Worm (Caenorhabditis elegans) whole organism, late embryonic: Measurements from ENCODE around the gene ndub-6.

Experiments
- F13H6.1 ChIP-seq: sonication (generic microtip); optimal IDR thresholded peaks from 2 replicates; lab custom pipeline; 2016; ENCODE audit warnings: missing genetic modification characterization, missing compliant biosample characterization
- ama-1 ChIP-seq: fragments of 150-350 bp; optimal IDR thresholded peaks from 2 replicates; lab custom pipeline; 2014
- ceh-22 ChIP-seq: sonication (generic microtip); optimal IDR thresholded peaks from 2 replicates; lab custom pipeline; 2017; ENCODE audit warnings: missing biosample characterization, missing genetic modification characterization
- dmd-4 ChIP-seq: sonication (generic microtip); optimal IDR thresholded peaks from 2 replicates; lab custom pipeline; 2016; ENCODE audit warnings: borderline replicate concordance, missing genetic modification characterization, missing compliant biosample characterization
- dve-1 ChIP-seq: sonication (generic microtip); optimal IDR thresholded peaks from 2 replicates; lab custom pipeline; 2017; ENCODE audit warnings: antibody characterized with exemption, mild to moderate bottlenecking, missing genetic modification characterization, missing compliant biosample characterization
- elt-2 ChIP-seq: sonication (generic microtip); optimal IDR thresholded peaks from 2 replicates; lab custom pipeline; 2016; ENCODE audit warnings: missing genetic modification reagents, missing genetic modification characterization, missing compliant biosample characterization
- eyg-1 ChIP-seq: sonication (generic microtip); optimal IDR thresholded peaks from 2 replicates; lab custom pipeline; 2016; ENCODE audit warnings: missing genotype, missing genetic modification characterization, missing compliant biosample characterization
- hlh-13 ChIP-seq: fragments of 200-800 bp; sonication (Bioruptor generic); optimal IDR thresholded peaks from 2 replicates; lab custom pipeline; 2018; ENCODE audit warnings: mild to moderate bottlenecking, missing genetic modification characterization, missing compliant biosample characterization
- lim-6 ChIP-seq: sonication (generic microtip); optimal IDR thresholded peaks from 2 replicates; lab custom pipeline; 2016; ENCODE audit warnings: missing genetic modification characterization, missing compliant biosample characterization
- nfya-1 ChIP-seq: sonication (generic microtip); optimal IDR thresholded peaks from 2 replicates; lab custom pipeline; 2017; ENCODE audit warnings: missing genetic modification characterization, mild to moderate bottlenecking, missing compliant biosample characterization, antibody characterized with exemption, moderate library complexity
- pat-9 ChIP-seq: fragments of 200-800 bp; sonication (Bioruptor generic); optimal IDR thresholded peaks from 2 replicates; lab custom pipeline; 2018; ENCODE audit warnings: mild to moderate bottlenecking, missing genetic modification characterization, moderate library complexity, missing compliant biosample characterization
- tbx-2 ChIP-seq: sonication (generic microtip); optimal IDR thresholded peaks from 2 replicates; lab custom pipeline; 2016; ENCODE audit warnings: missing genetic modification characterization, missing compliant biosample characterization

DNA sequence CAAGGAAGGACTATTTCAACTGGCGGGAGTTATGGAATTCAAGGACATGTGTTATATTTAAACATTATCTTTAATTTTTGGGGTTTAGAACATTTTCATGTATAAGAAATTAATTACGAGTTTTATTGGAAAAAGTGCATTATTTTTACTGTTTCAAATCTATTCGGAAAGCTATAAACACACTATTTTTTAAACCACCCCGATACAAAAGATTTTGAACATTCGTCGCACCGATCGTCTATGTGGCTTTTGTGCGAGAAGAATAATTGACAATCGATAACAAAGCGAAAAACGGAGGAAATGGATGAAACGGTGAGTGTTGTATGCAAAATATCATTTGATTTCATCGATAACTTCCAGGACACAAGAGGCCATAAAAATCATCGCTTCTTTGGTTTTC is 12.8 kb downstream of the ndub-6 start, which contains the start of gene ZK809.9:
- no peak for TF ChIP-seq dmd-4 (tag; lab: Kevin White, UChicago)
- TF ChIP-seq ama-1 (lab: Kevin White, UChicago): no peak
- no peak for TF ChIP-seq F13H6.1 (tag; lab: Kevin White, UChicago)
- TF ChIP-seq nfya-1 (tag; lab: Kevin White, UChicago): no peak
- no peak for TF ChIP-seq tbx-2 (tag; lab: Kevin White, UChicago)
- no peak for TF ChIP-seq eyg-1 (tag; lab: Kevin White, UChicago)
- TF ChIP-seq elt-2 (tag; lab: Kevin White, UChicago): no peak
- TF ChIP-seq dve-1: no peak
- TF ChIP-seq hlh-13 (GFP tag; lab: Kevin White, UChicago): no peak
- TF ChIP-seq ceh-22: no peak
- no peak for TF ChIP-seq pat-9 (tag; lab: Kevin White, UChicago)
- no peak for TF ChIP-seq lim-6 (tag; lab: Kevin White, UChicago)
